Fruit fly (Drosophila melanogaster): Measurements from ENCODE around the gene Hsp67Bc.

Gene Hsp67Bc

DNA sequence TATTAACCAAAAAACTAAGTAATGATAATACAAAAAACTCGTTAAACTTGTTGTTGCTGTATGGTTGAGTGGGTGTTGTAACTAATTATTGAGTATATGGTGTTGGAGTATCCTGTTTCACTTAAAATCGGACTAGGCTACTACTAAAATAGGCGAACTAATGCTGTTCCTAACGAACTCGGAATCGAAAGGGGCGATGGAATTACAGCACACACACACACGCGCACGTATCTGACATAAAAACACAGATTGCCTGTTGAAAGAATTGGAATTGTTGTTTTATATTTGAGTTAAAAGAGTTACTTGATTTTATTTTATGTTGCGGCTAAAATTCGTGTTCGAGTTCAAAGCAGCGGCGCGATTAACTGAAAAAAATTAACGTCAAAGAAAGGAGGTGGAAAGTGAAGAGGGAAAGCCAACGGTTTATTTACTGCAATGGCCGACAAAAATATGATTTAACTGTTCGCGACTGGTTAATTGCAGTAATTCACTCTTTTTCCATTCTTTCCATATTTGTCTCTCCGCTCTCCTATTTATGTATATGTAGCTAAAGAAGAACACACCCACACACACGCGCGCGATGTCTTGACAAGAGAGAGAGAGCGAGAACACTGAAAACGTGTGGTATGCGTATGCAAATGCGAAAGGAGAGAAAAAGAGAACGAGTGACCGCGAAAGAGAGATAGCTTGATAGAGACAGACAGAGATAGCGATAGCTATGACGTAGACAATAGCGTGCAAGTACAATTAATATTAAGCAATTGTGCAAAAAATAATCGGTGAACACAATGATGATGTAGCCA is 29.3 kb upstream of the Hsp67Bc start (continued):
- TF ChIP-seq grau (tag; optimal IDR thresholded peaks at IDR 0.05) = no peak
- no peak for TF ChIP-seq jumu (GFP tag; optimal IDR thresholded peaks at IDR 0.05)
- no peak for TF ChIP-seq z (GFP tag; IDR thresholded peaks at IDR 0.05)
- peak; percentile 70 for TF ChIP-seq pros (GFP tag; optimal IDR thresholded peaks at IDR 0.05)
- no peak for TF ChIP-seq tup (GFP tag; optimal IDR thresholded peaks at IDR 0.05)
- no peak for TF ChIP-seq phol (tag; optimal IDR thresholded peaks at IDR 0.05)
- TF ChIP-seq Chrac-16 (GFP tag; optimal IDR thresholded peaks at IDR 0.05) = no peak
- TF ChIP-seq Stat92E (GFP tag; optimal IDR thresholded peaks at IDR 0.05) = no peak
- peak; percentile 6 for TF ChIP-seq D (optimal IDR thresholded peaks at IDR 0.05)
- no peak for TF ChIP-seq D (GFP tag; optimal IDR thresholded peaks at IDR 0.05)
- TF ChIP-seq GATAe (GFP tag; conservative IDR thresholded peaks at IDR 0.05) = no peak
- TF ChIP-seq CG7556 (GFP tag; optimal IDR thresholded peaks at IDR 0.05) = no peak
- no peak for TF ChIP-seq CG6683 (GFP tag; optimal IDR thresholded peaks at IDR 0.05)
- TF ChIP-seq CG8281 (tag; optimal IDR thresholded peaks at IDR 0.05) = no peak
- TF ChIP-seq crp (GFP tag; optimal IDR thresholded peaks at IDR 0.05) = no peak
- no peak for TF ChIP-seq Sin3A (optimal IDR thresholded peaks at IDR 0.05)
- no peak for TF ChIP-seq Aef1 (GFP tag; IDR thresholded peaks at IDR 0.05)
- no peak for TF ChIP-seq luna (GFP tag; optimal IDR thresholded peaks at IDR 0.05)
- TF ChIP-seq Dll (GFP tag; IDR thresholded peaks at IDR 0.05; ENCODE audit: partially characterized antibody) = no peak
- no peak for TF ChIP-seq CG16815 (GFP tag; optimal IDR thresholded peaks at IDR 0.05)
- TF ChIP-seq shn (GFP tag; optimal IDR thresholded peaks at IDR 0.05) = no peak
- no peak for TF ChIP-seq gce (GFP tag; IDR thresholded peaks at IDR 0.05)
- no peak for TF ChIP-seq CG2678 (tag; optimal IDR thresholded peaks at IDR 0.05)
- no peak for TF ChIP-seq CG4282 (GFP tag; optimal IDR thresholded peaks at IDR 0.05)
- TF ChIP-seq pfk (GFP tag; optimal IDR thresholded peaks at IDR 0.05) = no peak
- peak; percentile 57; the same call in 1 of the 3 replicates for TF ChIP-seq sr (GFP tag; IDR thresholded peaks at IDR 0.05)
- no peak for TF ChIP-seq otp (GFP tag; IDR thresholded peaks at IDR 0.05)
- no peak for TF ChIP-seq CG1647 (GFP tag; optimal IDR thresholded peaks at IDR 0.05)
- no peak for TF ChIP-seq emc (GFP tag; optimal IDR thresholded peaks at IDR 0.05)
- TF ChIP-seq zfh1 (GFP tag; IDR thresholded peaks at IDR 0.05) = no peak
- no peak for TF ChIP-seq CG2120 (GFP tag; optimal IDR thresholded peaks at IDR 0.05)
- no peak for TF ChIP-seq CG11723 (GFP tag; optimal IDR thresholded peaks at IDR 0.05)
- TF ChIP-seq CG34224 (GFP tag; IDR thresholded peaks at IDR 0.05; ENCODE audit: partially characterized antibody) = peak; percentile 7; the same call in 1 of the 3 replicates
- no peak for TF ChIP-seq Lhr (GFP tag; optimal IDR thresholded peaks at IDR 0.05)
- no peak for TF ChIP-seq bbx (GFP tag; IDR thresholded peaks at IDR 0.05; ENCODE audit: partially characterized antibody)
- TF ChIP-seq CG13775 (GFP tag; optimal IDR thresholded peaks at IDR 0.05) = no peak
- no peak for TF ChIP-seq CG8359 (GFP tag; optimal IDR thresholded peaks at IDR 0.05; ENCODE audit: borderline replicate concordance)
- TF ChIP-seq Camta (GFP tag; optimal IDR thresholded peaks at IDR 0.05) = no peak
- no peak for TF ChIP-seq insv (GFP tag; optimal IDR thresholded peaks at IDR 0.05)
- TF ChIP-seq ssp (GFP tag; IDR thresholded peaks at IDR 0.05) = no peak
- TF ChIP-seq gem (tag; optimal IDR thresholded peaks at IDR 0.05) = no peak
- TF ChIP-seq CG2116 (GFP tag; optimal IDR thresholded peaks at IDR 0.05) = no peak
- no peak for TF ChIP-seq CG13287 (GFP tag; IDR thresholded peaks at IDR 0.05; ENCODE audit: partially characterized antibody)
- TF ChIP-seq Bgb (GFP tag; IDR thresholded peaks at IDR 0.05; ENCODE audit: partially characterized antibody) = no peak
- no peak for TF ChIP-seq br (optimal IDR thresholded peaks at IDR 0.05)
- no peak for TF ChIP-seq CG31365 (tag; optimal IDR thresholded peaks at IDR 0.05)
- TF ChIP-seq da (GFP tag; optimal IDR thresholded peaks at IDR 0.05) = no peak
- TF ChIP-seq CG10209 (GFP tag; optimal IDR thresholded peaks at IDR 0.05) = no peak
- no peak for TF ChIP-seq caup (GFP tag; optimal IDR thresholded peaks at IDR 0.05; ENCODE audit: severe bottlenecking)

Data from whole organism, embryonic.